Fruit fly (Drosophila melanogaster): ENCODE results near the gene Prosbeta4.

- TF ChIP-seq CG14014 (GFP tag; IDR thresholded peaks at IDR 0.05) (no peak), fu2 (GFP tag; optimal IDR thresholded peaks at IDR 0.05) (no peak), psq (GFP tag; optimal IDR thresholded peaks at IDR 0.05) (no peak), corto (GFP tag; optimal IDR thresholded peaks at IDR 0.05) (no peak), CG9215 (GFP tag; IDR thresholded peaks at IDR 0.05) (no peak)
Observed at dm6 chr2L:16752340-16752739, 20.4 kb upstream of the Prosbeta4 start.

Measured in whole organism, embryonic.